Worm (Caenorhabditis elegans): ENCODE results near the gene irld-52.
"Not testable (repeated sequence)": the region's sequence is repeated elsewhere in the genome, so short reads cannot be mapped to it uniquely, and the experiment has no call there.

- not testable (repeated sequence) for TF ChIP-seq nhr-28 (tag; optimal IDR thresholded peaks at IDR 0.05); ceh-28 (tag; optimal IDR thresholded peaks at IDR 0.05); unc-130 (GFP tag; optimal IDR thresholded peaks at IDR 0.05); skn-1 (tag; optimal IDR thresholded peaks at IDR 0.05); unc-39 (tag; optimal IDR thresholded peaks at IDR 0.05); F37D6.2 (tag; optimal IDR thresholded peaks at IDR 0.05); jun-1 (tag; optimal IDR thresholded peaks at IDR 0.05); set-16 (GFP tag; IDR thresholded peaks at IDR 0.05); cey-2 (tag; optimal IDR thresholded peaks at IDR 0.05; ENCODE audit: borderline replicate concordance, insufficient read depth); mep-1 (tag; optimal IDR thresholded peaks at IDR 0.05); lin-15B (tag; optimal IDR thresholded peaks at IDR 0.05); aly-2 (tag; optimal IDR thresholded peaks at IDR 0.05)
Measured at ce11 chrV:15752941-15753340, 26.5 kb upstream of the irld-52 start, which contains the start of gene str-5.
